Worm (Caenorhabditis elegans) whole organism, early embryonic: ENCODE data around the gene Y70C5A.4.

Source experiments
- ets-7 ChIP-seq: sonication (generic microtip); optimal IDR thresholded peaks from 2 replicates; lab custom pipeline; 2016; ENCODE audit warnings: missing genotype, missing genetic modification characterization, missing compliant biosample characterization
- flt-1 ChIP-seq: fragments of 200-800 bp; sonication (Bioruptor generic); IDR thresholded peaks from 2 replicates; pipeline ENCODE4 v1.3.6; 2022; ENCODE audit warnings: missing genetic modification characterization, missing compliant biosample characterization
- hmbx-1 ChIP-seq: sonication (generic microtip); optimal IDR thresholded peaks from 2 replicates; lab custom pipeline; 2016; ENCODE audit warnings: mild to moderate bottlenecking, missing genetic modification characterization, missing compliant biosample characterization
- hmg-4 ChIP-seq: fragments of 200-800 bp; sonication (Bioruptor generic); optimal IDR thresholded peaks from 2 replicates; lab custom pipeline; 2018; ENCODE audit warnings: mild to moderate bottlenecking, missing genetic modification characterization, missing compliant biosample characterization
- hnd-1 ChIP-seq: sonication (generic microtip); optimal IDR thresholded peaks from 2 replicates; lab custom pipeline; 2016; ENCODE audit warnings: missing genetic modification characterization, missing compliant biosample characterization
- scrt-1 ChIP-seq: fragments of 200-800 bp; sonication (Bioruptor generic); IDR thresholded peaks from 2 replicates; pipeline ENCODE4 v1.3.6; 2022; ENCODE audit warnings: missing genetic modification characterization, missing compliant biosample characterization
- tra-4 ChIP-seq: sonication (generic microtip); optimal IDR thresholded peaks from 2 replicates; lab custom pipeline; 2017; ENCODE audit warnings: missing genetic modification characterization, missing compliant biosample characterization

ce11 chrV:16570697-16571096 is 46.9 kb upstream of the Y70C5A.4 start, which contains the start of gene nhr-233:
- TF ChIP-seq hmg-4 (GFP tag; lab: Kevin White, UChicago): no peak
- no peak for TF ChIP-seq hnd-1
- no peak for TF ChIP-seq scrt-1 (GFP tag; lab: Robert Waterston, UW)
- TF ChIP-seq flt-1 (GFP tag; lab: Robert Waterston, UW): no peak
- no peak for TF ChIP-seq tra-4 (tag; lab: Kevin White, UChicago)
- TF ChIP-seq hmbx-1: no peak
- no peak for TF ChIP-seq ets-7
